Worm (Caenorhabditis elegans): ENCODE results near the gene nhr-285.
"Not testable (repeated sequence)": the region's sequence is repeated elsewhere in the genome, so short reads cannot be mapped to it uniquely, and the experiment has no call there.

Gene nhr-285

ce11 chrV:15798108-15798507, 19.1 kb upstream of the nhr-285 start, which contains the start of gene T26E4.10:
TSS of gene T26E4.10 (minus strand) at chrV:15798208.
- TF ChIP-seq dao-5 (tag; optimal IDR thresholded peaks at IDR 0.05): no peak
- no peak for TF ChIP-seq W03F9.2 (tag; optimal IDR thresholded peaks at IDR 0.05)
- no peak for TF ChIP-seq him-1 (tag; optimal IDR thresholded peaks at IDR 0.05)

- TF ChIP-seq dao-5 (tag; optimal IDR thresholded peaks at IDR 0.05): no peak
Observed at ce11 chrV:15796087-15796486, 17.1 kb upstream of the nhr-285 start, which contains the start of gene nhr-223. TSS of gene nhr-223 (plus strand) at chrV:15796387.

ce11 chrV:15793270-15793669, 14.2 kb upstream of the nhr-285 start, which contains the start of gene T26E4.7:
TSS of gene T26E4.7 (plus strand) at chrV:15793570.
- no peak for TF ChIP-seq dao-5 (tag; optimal IDR thresholded peaks at IDR 0.05)
- TF ChIP-seq him-1 (tag; optimal IDR thresholded peaks at IDR 0.05): no peak
- TF ChIP-seq W03F9.2 (tag; optimal IDR thresholded peaks at IDR 0.05): no peak

- TF ChIP-seq him-1 (tag; optimal IDR thresholded peaks at IDR 0.05): no peak
- TF ChIP-seq dao-5 (tag; optimal IDR thresholded peaks at IDR 0.05): no peak
- no peak for TF ChIP-seq W03F9.2 (tag; optimal IDR thresholded peaks at IDR 0.05)
Observed at ce11 chrV:15792409-15792808, 13.4 kb upstream of the nhr-285 start, which contains the start of gene T26E4.4. TSS of gene T26E4.4 (minus strand) at chrV:15792509.

- TF ChIP-seq him-1 (tag; optimal IDR thresholded peaks at IDR 0.05): no peak
- no peak for TF ChIP-seq dao-5 (tag; optimal IDR thresholded peaks at IDR 0.05)
- TF ChIP-seq W03F9.2 (tag; optimal IDR thresholded peaks at IDR 0.05): no peak
Observed at ce11 chrV:15782494-15782893, 3.5 kb upstream of the nhr-285 start, which contains the start of gene T26E4.3. TSS of gene T26E4.3 (plus strand) at chrV:15782794.

ce11 chrV:15781086-15781485, 2.1 kb upstream of the nhr-285 start, which contains the start of gene T26E4.2:
TSS of gene T26E4.2 (plus strand) at chrV:15781386.
- TF ChIP-seq W03F9.2 (tag; optimal IDR thresholded peaks at IDR 0.05) (no peak), him-1 (tag; optimal IDR thresholded peaks at IDR 0.05) (no peak), dao-5 (tag; optimal IDR thresholded peaks at IDR 0.05) (no peak)

ce11 chrV:15776651-15777050, 2.4 kb downstream of the nhr-285 start, which contains the start of gene nhr-283:
TSS of gene nhr-283 (minus strand) at chrV:15776751.
- TF ChIP-seq dao-5 (tag; optimal IDR thresholded peaks at IDR 0.05): no peak
- no peak for TF ChIP-seq him-1 (tag; optimal IDR thresholded peaks at IDR 0.05)
- no peak for TF ChIP-seq W03F9.2 (tag; optimal IDR thresholded peaks at IDR 0.05)

ce11 chrV:15773941-15774340, 5.1 kb downstream of the nhr-285 start:
- TF ChIP-seq dao-5 (tag; optimal IDR thresholded peaks at IDR 0.05): no peak
- no peak for TF ChIP-seq him-1 (tag; optimal IDR thresholded peaks at IDR 0.05)
- TF ChIP-seq W03F9.2 (tag; optimal IDR thresholded peaks at IDR 0.05): no peak

ce11 chrV:15773141-15773540, 5.9 kb downstream of the nhr-285 start, which contains the start of gene nhr-60:
TSS of gene nhr-60 (minus strand) at chrV:15773241.
- no peak for TF ChIP-seq dao-5 (tag; optimal IDR thresholded peaks at IDR 0.05)
- no peak for TF ChIP-seq him-1 (tag; optimal IDR thresholded peaks at IDR 0.05)
- no peak for TF ChIP-seq W03F9.2 (tag; optimal IDR thresholded peaks at IDR 0.05)

- TF ChIP-seq him-1 (tag; optimal IDR thresholded peaks at IDR 0.05): no peak
- TF ChIP-seq dao-5 (tag; optimal IDR thresholded peaks at IDR 0.05): no peak
- TF ChIP-seq W03F9.2 (tag; optimal IDR thresholded peaks at IDR 0.05): no peak
Observed at ce11 chrV:15769072-15769471, 10.0 kb downstream of the nhr-285 start, which contains the start of gene F57A10.4. TSS of gene F57A10.4 (plus strand) at chrV:15769438.

ce11 chrV:15766122-15766594, 12.9 kb downstream of the nhr-285 start, which contains the start of the genes haf-3 and F57A10.2:
TSS of gene haf-3 (minus strand) at chrV:15766172.
TSS of gene F57A10.2 (plus strand) at chrV:15766575.
- TF ChIP-seq dao-5 (tag; optimal IDR thresholded peaks at IDR 0.05) (no peak), him-1 (tag; optimal IDR thresholded peaks at IDR 0.05) (peak; percentile 47), W03F9.2 (tag; optimal IDR thresholded peaks at IDR 0.05) (peak; percentile 95)

ce11 chrV:15758449-15758848, 20.6 kb downstream of the nhr-285 start, which contains the start of gene str-9:
TSS of gene str-9 (plus strand) at chrV:15758749.
- TF ChIP-seq him-1 (tag; optimal IDR thresholded peaks at IDR 0.05): no peak
- TF ChIP-seq dao-5 (tag; optimal IDR thresholded peaks at IDR 0.05): no peak
- TF ChIP-seq W03F9.2 (tag; optimal IDR thresholded peaks at IDR 0.05): no peak

ce11 chrV:15757645-15758044, 21.4 kb downstream of the nhr-285 start:
- no peak for TF ChIP-seq dao-5 (tag; optimal IDR thresholded peaks at IDR 0.05)
- no peak for TF ChIP-seq him-1 (tag; optimal IDR thresholded peaks at IDR 0.05)
- no peak for TF ChIP-seq W03F9.2 (tag; optimal IDR thresholded peaks at IDR 0.05)

- not testable (repeated sequence) for TF ChIP-seq W03F9.2, dao-5, him-1 (tag; optimal IDR thresholded peaks at IDR 0.05)
Observed at ce11 chrV:15754731-15755130, 24.3 kb downstream of the nhr-285 start, which contains the start of gene str-8. TSS of gene str-8 (plus strand) at chrV:15755031.

Measured in whole organism, L4/young adult.